Fruit fly (Drosophila melanogaster): ENCODE results near the gene Mec2.

Gene Mec2

DNA sequence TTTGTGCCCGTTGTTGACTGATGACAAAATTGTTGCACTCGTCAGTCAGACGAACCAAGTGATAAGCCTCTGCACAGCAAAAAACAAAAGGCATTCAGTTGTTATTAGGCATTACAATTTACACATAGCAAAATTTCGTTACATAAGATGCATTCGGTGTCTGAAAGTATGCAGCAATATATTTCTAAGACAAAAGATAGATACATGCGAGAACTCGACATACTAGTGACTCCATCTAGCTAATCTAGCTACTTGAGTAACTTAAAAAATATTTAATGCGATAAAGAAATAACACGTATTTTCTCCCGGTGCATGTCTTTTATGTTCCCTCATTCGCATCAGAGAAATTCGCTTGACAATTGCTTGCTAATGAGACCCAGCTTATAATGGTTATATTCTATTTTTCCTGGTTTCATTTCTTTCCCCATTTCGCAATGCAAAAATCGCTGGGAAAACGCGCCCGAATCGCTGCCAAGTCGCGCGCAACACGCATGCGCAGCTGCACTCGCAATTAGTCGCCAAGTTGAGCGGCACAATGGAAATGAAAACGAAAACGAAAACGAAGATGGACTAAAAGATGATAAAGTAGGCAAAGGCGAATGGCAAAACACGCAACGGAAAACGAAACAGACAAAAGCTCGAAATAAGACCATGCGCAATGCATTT lies 25.5 kb upstream of the Mec2 start (continued):
- TF ChIP-seq HLH106 (tag; optimal IDR thresholded peaks at IDR 0.05), result peak; percentile 40
- TF ChIP-seq dl (GFP tag; optimal IDR thresholded peaks at IDR 0.05; ENCODE audit: insufficient read depth in 1 of 2, partially characterized antibody in 2 of 2), result no peak
- no peak for TF ChIP-seq Dfd (GFP tag; optimal IDR thresholded peaks at IDR 0.05)
- TF ChIP-seq Rel (GFP tag; optimal IDR thresholded peaks at IDR 0.05), result no peak
- TF ChIP-seq Rel (tag; optimal IDR thresholded peaks at IDR 0.05), result no peak
- no peak for TF ChIP-seq sage (GFP tag; optimal IDR thresholded peaks at IDR 0.05)
- peak; percentile 51 for TF ChIP-seq psq (GFP tag; optimal IDR thresholded peaks at IDR 0.05)
- no peak for TF ChIP-seq jim (GFP tag; optimal IDR thresholded peaks at IDR 0.05)
- TF ChIP-seq CG9705 (GFP tag; optimal IDR thresholded peaks at IDR 0.05), result no peak
- TF ChIP-seq h (GFP tag; optimal IDR thresholded peaks at IDR 0.05), result peak; percentile 30
- peak; percentile 29 for TF ChIP-seq Hnf4 (GFP tag; optimal IDR thresholded peaks at IDR 0.05)
- no peak for TF ChIP-seq Jra (GFP tag; optimal IDR thresholded peaks at IDR 0.05)

DNA sequence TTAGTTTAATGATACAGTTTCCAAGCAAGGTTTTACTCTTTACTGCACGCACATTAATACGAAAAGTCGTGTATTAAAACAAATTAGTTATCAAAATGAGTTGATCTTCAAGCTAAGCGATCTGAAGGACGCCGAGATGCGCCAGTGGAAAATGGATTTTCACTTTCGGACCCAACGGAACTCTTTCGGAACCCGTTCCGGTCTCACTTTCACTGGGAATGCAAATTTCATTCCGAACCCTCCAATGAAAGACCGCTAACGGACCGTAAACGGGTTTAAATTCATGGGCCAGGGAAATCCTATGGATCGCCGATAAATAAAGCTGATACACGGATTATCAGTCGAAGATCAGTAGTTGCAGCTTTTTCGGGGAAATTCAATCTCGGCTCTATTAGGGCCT lies 24.4 kb upstream of the Mec2 start:
- TF ChIP-seq CG32264 (GFP tag; optimal IDR thresholded peaks at IDR 0.05), result no peak
- TF ChIP-seq Dif (GFP tag; optimal IDR thresholded peaks at IDR 0.05; ENCODE audit: partially characterized antibody), result no peak
- no peak for TF ChIP-seq woc (GFP tag; optimal IDR thresholded peaks at IDR 0.05)

- TF ChIP-seq jim (GFP tag; optimal IDR thresholded peaks at IDR 0.05), result no peak
- TF ChIP-seq foxo (GFP tag; optimal IDR thresholded peaks at IDR 0.05), result peak in 1 of 2 experiments; percentile 83
- peak; percentile 26 for TF ChIP-seq br (GFP tag; optimal IDR thresholded peaks at IDR 0.05)
- no peak for TF ChIP-seq CG9705 (GFP tag; optimal IDR thresholded peaks at IDR 0.05)
- TF ChIP-seq Hr83 (GFP tag; optimal IDR thresholded peaks at IDR 0.05; ENCODE audit: poor library complexity, severe bottlenecking), result no peak
- peak; percentile 67 for TF ChIP-seq rgr (GFP tag; optimal IDR thresholded peaks at IDR 0.05)
- peak; percentile 8 for TF ChIP-seq CG32264 (GFP tag; optimal IDR thresholded peaks at IDR 0.05)
- no peak for TF ChIP-seq Jra (GFP tag; optimal IDR thresholded peaks at IDR 0.05)
- TF ChIP-seq Mio (GFP tag; optimal IDR thresholded peaks at IDR 0.05), result no peak
- no peak for TF ChIP-seq Abd-B (GFP tag; optimal IDR thresholded peaks at IDR 0.05)
- TF ChIP-seq fru (GFP tag; optimal IDR thresholded peaks at IDR 0.05), result peak; percentile 77
- no peak for TF ChIP-seq dl (GFP tag; optimal IDR thresholded peaks at IDR 0.05; ENCODE audit: insufficient read depth in 1 of 2, partially characterized antibody in 2 of 2)
- peak; percentile 29 for TF ChIP-seq woc (GFP tag; optimal IDR thresholded peaks at IDR 0.05)
- peak; percentile 73 for TF ChIP-seq ey (GFP tag; optimal IDR thresholded peaks at IDR 0.05)
- no peak for TF ChIP-seq Myc (optimal IDR thresholded peaks at IDR 0.05)
- TF ChIP-seq tai (GFP tag; optimal IDR thresholded peaks at IDR 0.05), result no peak
- TF ChIP-seq Hnf4 (GFP tag; optimal IDR thresholded peaks at IDR 0.05), result peak; percentile 36
- TF ChIP-seq usp (GFP tag; optimal IDR thresholded peaks at IDR 0.05), result no peak
- no peak for TF ChIP-seq Rel (GFP tag; optimal IDR thresholded peaks at IDR 0.05)
- TF ChIP-seq Rel (tag; optimal IDR thresholded peaks at IDR 0.05), result no peak
- no peak for TF ChIP-seq GATAd (GFP tag; optimal IDR thresholded peaks at IDR 0.05)
- no peak for TF ChIP-seq sage (GFP tag; optimal IDR thresholded peaks at IDR 0.05)
- TF ChIP-seq h (GFP tag; optimal IDR thresholded peaks at IDR 0.05), result peak; percentile 73
- TF ChIP-seq Dif (GFP tag; optimal IDR thresholded peaks at IDR 0.05; ENCODE audit: partially characterized antibody), result no peak
- peak; percentile 76 for TF ChIP-seq psq (GFP tag; optimal IDR thresholded peaks at IDR 0.05)
- TF ChIP-seq Dfd (GFP tag; optimal IDR thresholded peaks at IDR 0.05), result no peak
- no peak for TF ChIP-seq N (GFP tag; optimal IDR thresholded peaks at IDR 0.05)
- TF ChIP-seq sv (GFP tag; optimal IDR thresholded peaks at IDR 0.05), result no peak
- TF ChIP-seq CrebA (GFP tag; optimal IDR thresholded peaks at IDR 0.05; ENCODE audit: borderline replicate concordance), result no peak
- TF ChIP-seq Vsx2 (GFP tag; optimal IDR thresholded peaks at IDR 0.05; ENCODE audit: partially characterized antibody), result no peak
- no peak for TF ChIP-seq dmrt93B (GFP tag; optimal IDR thresholded peaks at IDR 0.05)
- TF ChIP-seq dsf (GFP tag; optimal IDR thresholded peaks at IDR 0.05; ENCODE audit: borderline replicate concordance), result no peak
- TF ChIP-seq HLH106 (tag; optimal IDR thresholded peaks at IDR 0.05), result no peak
- TF ChIP-seq Hr78 (GFP tag; optimal IDR thresholded peaks at IDR 0.05), result no peak
- no peak for TF ChIP-seq pan (optimal IDR thresholded peaks at IDR 0.05)
- TF ChIP-seq lola (GFP tag; optimal IDR thresholded peaks at IDR 0.05), result no peak
- TF ChIP-seq OdsH (GFP tag; optimal IDR thresholded peaks at IDR 0.05), result peak; percentile 71
- peak; percentile 55 for TF ChIP-seq Sp1 (GFP tag; optimal IDR thresholded peaks at IDR 0.05)
- TF ChIP-seq brk (GFP tag; optimal IDR thresholded peaks at IDR 0.05), result no peak
Observed at dm6 chrX:19164726-19165125, 23.1 kb upstream of the Mec2 start.
